Worm (Caenorhabditis elegans): ENCODE measurements around the gene galt-1.

galt-1 gene

DNA sequence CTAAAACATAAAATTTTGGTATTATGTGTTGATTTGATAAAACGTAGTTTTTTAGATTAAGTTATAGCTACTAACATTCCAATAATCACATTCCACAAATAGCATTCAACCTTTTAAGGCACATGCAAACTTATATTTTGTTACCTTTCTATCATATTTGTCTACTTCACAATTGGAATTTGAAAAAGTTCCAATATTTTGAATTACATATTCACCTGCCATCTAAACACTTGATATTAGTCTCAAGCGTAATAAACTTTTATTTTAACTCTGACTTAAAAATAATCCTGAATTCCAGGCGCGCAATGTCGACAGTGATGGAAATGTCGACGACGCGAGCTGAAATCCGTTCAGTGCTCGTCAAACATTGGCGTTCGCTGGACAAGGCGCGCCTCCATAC lies 45.0 kb downstream of the galt-1 start, which contains the start of gene acy-2:
acy-2 (plus strand) TSS at position 301 of the 400 bp plus-strand sequence.
- no peak for TF ChIP-seq mdl-1 (tag; optimal IDR thresholded peaks at IDR 0.05)
- TF ChIP-seq daf-12 (tag; optimal IDR thresholded peaks at IDR 0.05) = no peak
- no peak for TF ChIP-seq pha-4 (tag; optimal IDR thresholded peaks at IDR 0.05)
- no peak for TF ChIP-seq fkh-2 (tag; optimal IDR thresholded peaks at IDR 0.05)
- no peak for TF ChIP-seq nhr-12 (tag; optimal IDR thresholded peaks at IDR 0.05)
- TF ChIP-seq nfya-1 (tag; optimal IDR thresholded peaks at IDR 0.05; ENCODE audit: insufficient read depth) = no peak
- no peak for TF ChIP-seq unc-39 (tag; optimal IDR thresholded peaks at IDR 0.05)

DNA sequence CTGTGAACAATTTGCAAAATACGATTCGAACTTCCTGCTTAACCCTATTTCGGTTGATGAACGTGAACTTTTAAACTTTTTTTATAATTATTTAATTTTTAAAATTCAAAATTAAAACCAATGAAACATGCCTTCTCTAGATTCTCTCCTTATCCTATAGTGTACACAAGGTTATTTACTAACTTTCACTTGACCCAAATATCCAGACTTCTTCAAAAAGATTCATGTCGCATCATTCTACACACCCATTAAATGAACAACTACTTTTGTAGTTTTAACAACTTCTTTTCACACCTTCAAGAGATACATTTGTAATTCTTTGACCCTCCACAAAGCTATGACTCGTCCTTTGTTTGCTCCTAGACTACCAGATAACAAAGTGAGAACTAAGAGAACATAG lies 52.0 kb downstream of the galt-1 start:
- peak; percentile 72 for TF ChIP-seq nhr-23 (tag; optimal IDR thresholded peaks at IDR 0.05)
- no peak for TF ChIP-seq mml-1 (tag; optimal IDR thresholded peaks at IDR 0.05)
